Worm (Caenorhabditis elegans): ENCODE measurements around the gene madf-11.

- TF ChIP-seq ceh-82 (tag; optimal IDR thresholded peaks at IDR 0.05): no peak
- TF ChIP-seq nhr-77 (tag; optimal IDR thresholded peaks at IDR 0.05): no peak
- no peak for TF ChIP-seq ztf-11 (tag; optimal IDR thresholded peaks at IDR 0.05)
- no peak for TF ChIP-seq snpc-4 (tag; optimal IDR thresholded peaks at IDR 0.05)
- no peak for TF ChIP-seq zag-1 (tag; optimal IDR thresholded peaks at IDR 0.05)
- TF ChIP-seq egl-27 (tag; optimal IDR thresholded peaks at IDR 0.05): no peak
- TF ChIP-seq unc-39 (tag; optimal IDR thresholded peaks at IDR 0.05): no peak
- TF ChIP-seq daf-12 (tag; optimal IDR thresholded peaks at IDR 0.05): no peak
- no peak for TF ChIP-seq ama-1 (optimal IDR thresholded peaks at IDR 0.05)
- no peak for TF ChIP-seq pha-4 (tag; optimal IDR thresholded peaks at IDR 0.05)
- no peak for TF ChIP-seq nhr-12 (tag; optimal IDR thresholded peaks at IDR 0.05)
Observed at ce11 chrIII:5614648-5615047, 11.4 kb upstream of the madf-11 start, which contains the start of gene basl-1.
